Worm (Caenorhabditis elegans) whole organism, young adult: Measurements from ENCODE around the gene F14H3.4.
A peak's percentile ranks its signal among the peaks of the same experiment; 100 is the strongest.

Experiments used
- B0336.3 ChIP-seq: fragments of 200-800 bp; sonication (Bioruptor generic); IDR thresholded peaks from 2 replicates; pipeline ENCODE4 v1.3.6; 2022; ENCODE audit warnings: missing genetic modification characterization, missing compliant biosample characterization
- D2030.7 ChIP-seq: fragments of 200-800 bp; sonication (Bioruptor generic); IDR thresholded peaks from 2 replicates; pipeline ENCODE4 v1.3.6; 2022; ENCODE audit warnings: missing genetic modification reagents, missing genetic modification characterization, missing compliant biosample characterization
- F10E7.11 ChIP-seq: sonication (generic microtip); optimal IDR thresholded peaks from 2 replicates; lab custom pipeline; 2017; ENCODE audit warnings: mild to moderate bottlenecking, missing genetic modification characterization, moderate library complexity, missing compliant biosample characterization
- F22D6.2 ChIP-seq: sonication (generic microtip); optimal IDR thresholded peaks from 2 replicates; lab custom pipeline; 2016; ENCODE audit warnings: mild to moderate bottlenecking, missing genetic modification characterization, missing compliant biosample characterization
- F37B4.10 ChIP-seq: fragments of 200-800 bp; sonication (Bioruptor generic); IDR thresholded peaks from 2 replicates; pipeline ENCODE4 v1.3.6; 2022; ENCODE audit warnings: missing genetic modification characterization, missing compliant biosample characterization
- F52B5.7 ChIP-seq: sonication (generic microtip); optimal IDR thresholded peaks from 2 replicates; lab custom pipeline; 2016; ENCODE audit warnings: mild to moderate bottlenecking, missing genetic modification characterization, missing compliant biosample characterization
- F55B11.4 ChIP-seq: sonication (generic microtip); optimal IDR thresholded peaks from 2 replicates; lab custom pipeline; 2016; ENCODE audit warnings: missing compliant biosample characterization, missing genetic modification characterization, borderline replicate concordance; ENCODE audit not compliant: insufficient read depth
- F57A8.1 ChIP-seq: fragments of 200-800 bp; sonication (Bioruptor generic); optimal IDR thresholded peaks from 2 replicates; lab custom pipeline; 2018; ENCODE audit warnings: mild to moderate bottlenecking, missing genetic modification characterization, moderate library complexity, missing compliant biosample characterization
- F57C9.4 ChIP-seq: sonication (generic microtip); optimal IDR thresholded peaks from 2 replicates; lab custom pipeline; 2017; ENCODE audit warnings: mild to moderate bottlenecking, missing genetic modification characterization, missing compliant biosample characterization
- Y53G8AR.9 ChIP-seq: fragments of 200-800 bp; sonication (Bioruptor generic); conservative IDR thresholded peaks from 2 replicates; pipeline ENCODE4 v1.3.6; 2022; ENCODE audit warnings: missing genetic modification reagents, missing genetic modification characterization, missing compliant biosample characterization
- Y79H2A.3 ChIP-seq: fragments of 200-800 bp; sonication (Bioruptor generic); conservative IDR thresholded peaks from 2 replicates; pipeline ENCODE4 v1.3.6; 2022; ENCODE audit warnings: missing genetic modification reagents, missing genetic modification characterization, missing compliant biosample characterization
- aptf-2 ChIP-seq: fragments of 200-800 bp; sonication (Bioruptor generic); conservative IDR thresholded peaks from 2 replicates; pipeline ENCODE4 v1.3.6; 2022; ENCODE audit warnings: missing genetic modification reagents, missing genetic modification characterization, missing compliant biosample characterization
- aptf-3 ChIP-seq: fragments of 200-800 bp; sonication (Bioruptor generic); IDR thresholded peaks from 2 replicates; pipeline ENCODE4 v1.3.6; 2022; ENCODE audit warnings: missing genetic modification characterization, missing compliant biosample characterization
- atf-7 ChIP-seq: sonication (generic microtip); optimal IDR thresholded peaks from 2 replicates; lab custom pipeline; 2017; ENCODE audit warnings: mild to moderate bottlenecking, missing genetic modification characterization, missing compliant biosample characterization
- attf-6 ChIP-seq: fragments of 200-800 bp; sonication (Bioruptor generic); IDR thresholded peaks from 2 replicates; pipeline ENCODE4 v1.3.6; 2022; ENCODE audit warnings: missing genetic modification reagents, missing genetic modification characterization, missing compliant biosample characterization
- ccch-3 ChIP-seq: fragments of 200-800 bp; sonication (Bioruptor generic); optimal IDR thresholded peaks from 2 replicates; lab custom pipeline; 2018; ENCODE audit warnings: mild to moderate bottlenecking, missing genetic modification characterization, missing compliant biosample characterization
- ceh-91 ChIP-seq: fragments of 200-800 bp; sonication (Bioruptor generic); IDR thresholded peaks from 2 replicates; pipeline ENCODE4 v1.3.6; 2022; ENCODE audit warnings: missing genetic modification reagents, missing genetic modification characterization, missing compliant biosample characterization
- chd-7 ChIP-seq: sonication (generic microtip); optimal IDR thresholded peaks from 2 replicates; lab custom pipeline; 2016; ENCODE audit warnings: mild to moderate bottlenecking, missing genetic modification characterization, moderate library complexity, missing compliant biosample characterization
- dpl-1 ChIP-seq: fragments of 150-350 bp; optimal IDR thresholded peaks from 2 replicates; lab custom pipeline; 2014; ENCODE audit warnings: missing biosample characterization, missing genetic modification reagents, missing genetic modification characterization
- efl-1 ChIP-seq: fragments of 150-350 bp; optimal IDR thresholded peaks from 2 replicates; lab custom pipeline; 2014; ENCODE audit warnings: missing biosample characterization, missing genetic modification reagents, missing genetic modification characterization
- fkh-3 ChIP-seq: sonication (generic microtip); optimal IDR thresholded peaks from 2 replicates; lab custom pipeline; 2016; ENCODE audit warnings: mild to moderate bottlenecking, missing genetic modification characterization, missing compliant biosample characterization
- him-1 ChIP-seq: sonication (generic microtip); optimal IDR thresholded peaks from 2 replicates; lab custom pipeline; 2016; ENCODE audit warnings: missing genotype, missing genetic modification reagents, missing genetic modification characterization, missing compliant biosample characterization
- hlh-26 ChIP-seq: fragments of 200-800 bp; sonication (Bioruptor generic); conservative IDR thresholded peaks from 2 replicates; pipeline ENCODE4 v1.3.6; 2022; ENCODE audit warnings: missing genetic modification reagents, missing genetic modification characterization, missing compliant biosample characterization
- hmg-1.2 ChIP-seq: fragments of 200-800 bp; sonication (Bioruptor generic); IDR thresholded peaks from 2 replicates; pipeline ENCODE4 v1.3.6; 2022; ENCODE audit warnings: missing genetic modification reagents, missing genetic modification characterization, missing compliant biosample characterization
- hmg-20 ChIP-seq: fragments of 200-800 bp; sonication (Bioruptor generic); IDR thresholded peaks from 2 replicates; pipeline ENCODE4 v1.3.6; 2022; ENCODE audit warnings: missing genetic modification reagents, missing genetic modification characterization, missing compliant biosample characterization
- hsf-1 ChIP-seq: fragments of 200-800 bp; sonication (Bioruptor generic); IDR thresholded peaks from 2 replicates; pipeline ENCODE4 v1.3.6; 2022; ENCODE audit warnings: missing genetic modification reagents, missing genetic modification characterization, missing compliant biosample characterization
- let-526 ChIP-seq: fragments of 200-800 bp; sonication (Bioruptor generic); IDR thresholded peaks from 2 replicates; pipeline ENCODE4 v1.3.6; 2022; ENCODE audit warnings: missing genetic modification reagents, missing genetic modification characterization, missing compliant biosample characterization
- madf-6 ChIP-seq: fragments of 200-800 bp; sonication (Bioruptor generic); IDR thresholded peaks from 2 replicates; pipeline ENCODE4 v1.3.6; 2022; ENCODE audit warnings: missing genetic modification reagents, missing genetic modification characterization, missing compliant biosample characterization
- madf-8 ChIP-seq: fragments of 200-800 bp; sonication (Bioruptor generic); conservative IDR thresholded peaks from 2 replicates; pipeline ENCODE4 v1.3.6; 2022; ENCODE audit warnings: missing genetic modification reagents, missing genetic modification characterization, missing compliant biosample characterization
- mel-28 ChIP-seq: sonication (generic microtip); optimal IDR thresholded peaks from 2 replicates; lab custom pipeline; 2016; ENCODE audit warnings: borderline replicate concordance, mild to moderate bottlenecking, missing genetic modification characterization, missing compliant biosample characterization
- nfyb-1 ChIP-seq: fragments of 200-800 bp; sonication (Bioruptor generic); IDR thresholded peaks from 2 replicates; pipeline ENCODE4 v1.3.6; 2022; ENCODE audit warnings: missing genetic modification reagents, missing genetic modification characterization, missing compliant biosample characterization
- nhr-179 ChIP-seq: sonication (generic microtip); optimal IDR thresholded peaks from 2 replicates; lab custom pipeline; 2016; ENCODE audit warnings: mild to moderate bottlenecking, missing genetic modification characterization, missing compliant biosample characterization
- nhr-90 ChIP-seq: sonication (generic microtip); optimal IDR thresholded peaks from 2 replicates; lab custom pipeline; 2016; ENCODE audit warnings: missing genotype, mild to moderate bottlenecking, missing genetic modification characterization, missing compliant biosample characterization
- pbrm-1 ChIP-seq: fragments of 200-800 bp; sonication (Bioruptor generic); IDR thresholded peaks from 2 replicates; pipeline ENCODE4 v1.3.6; 2022; ENCODE audit warnings: missing genetic modification reagents, missing genetic modification characterization, missing compliant biosample characterization
- sdz-38 ChIP-seq: sonication (generic microtip); optimal IDR thresholded peaks from 2 replicates; lab custom pipeline; 2016; ENCODE audit warnings: missing genotype, missing genetic modification characterization, missing compliant biosample characterization
- sea-2 ChIP-seq: fragments of 200-800 bp; sonication (Bioruptor generic); IDR thresholded peaks from 2 replicates; pipeline ENCODE4 v1.3.6; 2022; ENCODE audit warnings: missing genetic modification characterization, missing compliant biosample characterization
- snpc-1.1 ChIP-seq: sonication (generic microtip); optimal IDR thresholded peaks from 2 replicates; lab custom pipeline; 2017; ENCODE audit warnings: missing genetic modification characterization, mild to moderate bottlenecking, missing compliant biosample characterization, antibody characterized with exemption, moderate library complexity, missing genotype, missing genetic modification reagents; ENCODE audit not compliant: insufficient read depth
- snpc-1.3 ChIP-seq: sonication (generic microtip); optimal IDR thresholded peaks from 2 replicates; lab custom pipeline; 2017; ENCODE audit warnings: missing genetic modification characterization, mild to moderate bottlenecking, missing compliant biosample characterization, antibody characterized with exemption, moderate library complexity, missing genotype, missing genetic modification reagents; ENCODE audit not compliant: insufficient read depth
- snpc-3.4 ChIP-seq: sonication (generic microtip); optimal IDR thresholded peaks from 2 replicates; lab custom pipeline; 2017; ENCODE audit warnings: missing genetic modification characterization, mild to moderate bottlenecking, missing compliant biosample characterization, antibody characterized with exemption, moderate library complexity, missing genotype, missing genetic modification reagents
- snpc-4 ChIP-seq, 5 experiments: fragments of 150-350 bp in 1 of 5; sonication (generic microtip) in 4 of 5; optimal IDR thresholded peaks; 2 replicates each; lab custom pipeline; 2014 to 2018; ENCODE audit warnings: missing genetic modification characterization in 5 of 5, missing biosample characterization in 3 of 5, antibody characterized with exemption in 2 of 5, mild to moderate bottlenecking in 2 of 5, missing compliant biosample characterization in 2 of 5, missing genotype in 2 of 5, moderate library complexity in 2 of 5, missing genetic modification reagents in 1 of 5
- sptf-2 ChIP-seq: fragments of 200-800 bp; sonication (Bioruptor generic); optimal IDR thresholded peaks from 2 replicates; lab custom pipeline; 2018; ENCODE audit warnings: mild to moderate bottlenecking, missing genetic modification characterization, missing compliant biosample characterization
- unc-130 ChIP-seq: sonication (generic microtip); optimal IDR thresholded peaks from 2 replicates; lab custom pipeline; 2016; ENCODE audit warnings: missing genetic modification reagents, missing genetic modification characterization, missing compliant biosample characterization
- unc-62 ChIP-seq: fragments of 150-350 bp; optimal IDR thresholded peaks from 2 replicates; lab custom pipeline; 2014; ENCODE audit warnings: missing biosample characterization, missing genetic modification reagents, missing genetic modification characterization
- xnd-1 ChIP-seq: sonication (generic microtip); optimal IDR thresholded peaks from 2 replicates; lab custom pipeline; 2016; ENCODE audit warnings: missing genotype, missing genetic modification reagents, missing genetic modification characterization, missing compliant biosample characterization
- ztf-26 ChIP-seq: sonication (generic microtip); optimal IDR thresholded peaks from 2 replicates; lab custom pipeline; 2017; ENCODE audit warnings: missing genetic modification characterization, missing compliant biosample characterization
- ztf-3 ChIP-seq: fragments of 200-800 bp; sonication (Bioruptor generic); optimal IDR thresholded peaks from 2 replicates; lab custom pipeline; 2018; ENCODE audit warnings: mild to moderate bottlenecking, missing genetic modification characterization, missing compliant biosample characterization
- ztf-6 ChIP-seq: fragments of 200-800 bp; sonication (Bioruptor generic); IDR thresholded peaks from 2 replicates; pipeline ENCODE4 v1.3.6; 2022; ENCODE audit warnings: missing genetic modification reagents, missing genetic modification characterization, missing compliant biosample characterization

Gene F14H3.4

DNA sequence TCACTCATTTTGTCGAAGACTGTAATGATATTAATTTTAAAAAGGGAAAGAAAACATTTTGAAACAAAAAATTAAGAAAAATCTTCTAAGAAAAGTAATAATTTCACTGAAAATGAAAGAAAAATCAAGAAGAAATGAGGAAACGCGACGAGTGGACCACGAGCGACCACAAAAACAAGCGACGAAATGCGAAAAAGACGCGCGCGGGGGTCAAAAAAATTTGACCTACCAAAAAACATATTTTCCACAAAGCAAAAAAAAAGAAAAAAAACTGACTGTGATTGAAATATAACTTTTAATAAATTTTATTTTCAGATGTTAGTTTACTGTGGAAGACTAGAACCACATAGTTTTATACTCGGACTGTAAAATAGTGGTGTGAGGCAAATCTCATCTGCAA, 4.0 kb upstream of the F14H3.4 start, which contains the start of gene F14H3.6:
Gene F14H3.6, minus strand, starts transcription at position 22 of the 400 bp plus-strand sequence.
- no peak for TF ChIP-seq Y53G8AR.9 (GFP tag; lab: Robert Waterston, UW)
- TF ChIP-seq F37B4.10 (GFP tag; lab: Robert Waterston, UW), result no peak
- no peak for TF ChIP-seq ztf-6 (GFP tag; lab: Robert Waterston, UW)
- no peak for TF ChIP-seq F57C9.4
- peak; percentile 75 for TF ChIP-seq madf-8 (GFP tag; lab: Robert Waterston, UW)
- TF ChIP-seq ztf-3 (GFP tag; lab: Kevin White, UChicago), result no peak
- peak; percentile 20; the same call in 1 of the 2 replicates for TF ChIP-seq D2030.7 (GFP tag; lab: Robert Waterston, UW)
- no peak for TF ChIP-seq ztf-26 (tag; lab: Kevin White, UChicago)
- TF ChIP-seq pbrm-1 (GFP tag; lab: Robert Waterston, UW), result no peak
- peak; percentile 86 for TF ChIP-seq efl-1 (GFP tag; lab: Kevin White, UChicago)
- TF ChIP-seq F10E7.11 (tag; lab: Kevin White, UChicago), result no peak
- TF ChIP-seq hmg-20 (GFP tag; lab: Robert Waterston, UW), result no peak
- no peak for TF ChIP-seq F57A8.1 (GFP tag; lab: Kevin White, UChicago)
- no peak; the same call in 1 of the 2 replicates for TF ChIP-seq hmg-1.2
- TF ChIP-seq chd-7 (tag; lab: Kevin White, UChicago), result no peak
- no peak for TF ChIP-seq him-1
- peak; percentile 44 for TF ChIP-seq xnd-1
- no peak for TF ChIP-seq sptf-2 (GFP tag; lab: Kevin White, UChicago)
- no peak for TF ChIP-seq F22D6.2
- no peak for TF ChIP-seq F52B5.7 (tag; lab: Kevin White, UChicago)
- TF ChIP-seq unc-62 (GFP tag; lab: Kevin White, UChicago), result no peak
- no peak for TF ChIP-seq atf-7
- no peak for TF ChIP-seq hlh-26 (GFP tag; lab: Robert Waterston, UW)
- TF ChIP-seq dpl-1 (GFP tag; lab: Kevin White, UChicago), result peak; percentile 69
- TF ChIP-seq snpc-4 (GFP tag; optimal IDR thresholded peaks at IDR 0.05; lab: Kevin White, UChicago), result no peak
- TF ChIP-seq snpc-4 (tag; optimal IDR thresholded peaks at IDR 0.05; lab: Kevin White, UChicago), result no peak
- TF ChIP-seq mel-28, result no peak
- no peak for TF ChIP-seq unc-130
- TF ChIP-seq nhr-90 (tag; lab: Kevin White, UChicago), result no peak
- no peak for TF ChIP-seq aptf-2
- no peak for TF ChIP-seq sdz-38 (tag; lab: Kevin White, UChicago)
- TF ChIP-seq nfyb-1 (GFP tag; lab: Robert Waterston, UW), result no peak
- TF ChIP-seq B0336.3 (GFP tag; lab: Robert Waterston, UW), result no peak
- TF ChIP-seq snpc-1.1, result no peak
- no peak for TF ChIP-seq aptf-3 (GFP tag; lab: Robert Waterston, UW)
- TF ChIP-seq sea-2 (GFP tag; lab: Robert Waterston, UW), result no peak
- no peak for TF ChIP-seq let-526 (GFP tag; lab: Robert Waterston, UW)
- peak; percentile 86 for TF ChIP-seq madf-6 (GFP tag; lab: Robert Waterston, UW)
- no peak for TF ChIP-seq nhr-179 (tag; lab: Kevin White, UChicago)
- no peak for TF ChIP-seq F55B11.4

DNA sequence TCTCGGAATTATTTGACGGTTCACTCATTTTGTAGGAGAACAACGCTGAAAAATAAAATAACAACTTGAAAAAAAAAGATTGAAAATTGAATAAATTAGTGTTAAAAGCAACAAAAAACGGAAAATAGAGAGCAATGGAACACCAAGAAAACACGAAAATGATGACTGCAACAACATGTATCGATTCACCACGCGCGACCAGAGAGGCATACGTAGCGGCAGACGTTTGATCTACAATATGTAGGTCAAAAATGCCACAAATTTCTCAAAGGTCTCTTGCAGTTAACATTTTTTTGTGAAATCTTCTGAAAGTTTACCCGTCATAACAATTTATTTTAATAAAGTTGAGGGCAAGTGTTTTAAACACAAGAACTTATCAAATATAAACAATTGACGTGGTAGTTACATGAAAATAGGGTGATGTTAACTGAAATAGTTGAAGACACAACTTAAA, 2.2 kb upstream of the F14H3.4 start, which contains the start of gene F14H3.5:
Gene F14H3.5, minus strand, starts transcription at position 51 of the 454 bp plus-strand sequence.
- TF ChIP-seq F52B5.7 (tag; lab: Kevin White, UChicago), result no peak
- no peak for TF ChIP-seq snpc-1.3 (tag; lab: Kevin White, UChicago)
- TF ChIP-seq madf-6 (GFP tag; lab: Robert Waterston, UW), result peak; percentile 71
- TF ChIP-seq fkh-3, result no peak
- TF ChIP-seq madf-8 (GFP tag; lab: Robert Waterston, UW), result 0 out of 2 replicates have a peak, but pooled peaks have one; percentile 26
- no peak for TF ChIP-seq sptf-2 (GFP tag; lab: Kevin White, UChicago)
- no peak for TF ChIP-seq hmg-1.2
- 0 out of 2 replicates have a peak, but pooled peaks have one; percentile 54 for TF ChIP-seq hsf-1 (GFP tag; lab: Robert Waterston, UW)
- TF ChIP-seq ceh-91, result no peak
- TF ChIP-seq hmg-20 (GFP tag; lab: Robert Waterston, UW), result no peak
- 0 out of 2 replicates have a peak, but pooled peaks have one; percentile 7 for TF ChIP-seq attf-6 (GFP tag; lab: Robert Waterston, UW)
- peak; percentile 46 for TF ChIP-seq dpl-1 (GFP tag; lab: Kevin White, UChicago)
- TF ChIP-seq Y79H2A.3 (GFP tag; lab: Robert Waterston, UW), result 0 out of 2 replicates have a peak, but pooled peaks have one; percentile 26
- TF ChIP-seq snpc-3.4, result peak; percentile 38
- TF ChIP-seq ccch-3 (GFP tag; lab: Kevin White, UChicago), result no peak
- TF ChIP-seq efl-1 (GFP tag; lab: Kevin White, UChicago), result peak; percentile 69
- TF ChIP-seq chd-7 (tag; lab: Kevin White, UChicago), result no peak
